Worm (Caenorhabditis elegans) whole organism, L4 larva: ENCODE measurements around the gene pgp-4.

ENCODE experiments used
- F44E2.7 ChIP-seq: fragments of 200-800 bp; sonication (Bioruptor generic); IDR thresholded peaks from 2 replicates; pipeline ENCODE4 v2.1.2; 2022; ENCODE audit warnings: missing genetic modification characterization, missing compliant biosample characterization
- R02D3.7 ChIP-seq: fragments of 150-350 bp; sonication (generic microtip); optimal IDR thresholded peaks from 3 replicates; lab custom pipeline; 2014; ENCODE audit warnings: missing biosample characterization, missing genetic modification characterization
- daf-12 ChIP-seq: fragments of 150-350 bp; optimal IDR thresholded peaks from 2 replicates; lab custom pipeline; 2014; ENCODE audit warnings: missing biosample characterization, missing genetic modification reagents, missing genetic modification characterization
- dmd-6 ChIP-seq: fragments of 200-800 bp; sonication (Bioruptor generic); IDR thresholded peaks from 2 replicates; pipeline ENCODE4 v1.3.6; 2022; ENCODE audit warnings: missing genetic modification reagents, missing genetic modification characterization, missing compliant biosample characterization
- hlh-11 ChIP-seq: fragments of 200-800 bp; sonication (Bioruptor generic); optimal IDR thresholded peaks from 2 replicates; lab custom pipeline; 2018; ENCODE audit warnings: mild to moderate bottlenecking, missing genetic modification characterization, missing compliant biosample characterization
- lin-15B ChIP-seq: fragments of 150-350 bp; sonication (generic microtip); optimal IDR thresholded peaks from 3 replicates; lab custom pipeline; 2014; ENCODE audit warnings: missing biosample characterization, missing genetic modification characterization
- madf-9 ChIP-seq: fragments of 200-800 bp; sonication (Bioruptor generic); conservative IDR thresholded peaks from 2 replicates; pipeline ENCODE4 v1.3.6; 2022; ENCODE audit warnings: missing genetic modification reagents, missing genetic modification characterization, missing compliant biosample characterization
- mdl-1 ChIP-seq, 2 experiments: fragments of 150-350 bp in 1 of 2; sonication (generic microtip) in 1 of 2; optimal IDR thresholded peaks; 2 replicates each; lab custom pipeline; 2014 to 2017; ENCODE audit warnings: missing biosample characterization in 2 of 2, missing genetic modification characterization in 2 of 2
- nhr-111 ChIP-seq: fragments of 200-800 bp; sonication (Bioruptor generic); optimal IDR thresholded peaks from 2 replicates; lab custom pipeline; 2018; ENCODE audit warnings: mild to moderate bottlenecking, missing genetic modification characterization, missing compliant biosample characterization
- nhr-237 ChIP-seq: sonication (generic microtip); optimal IDR thresholded peaks from 2 replicates; lab custom pipeline; 2017; ENCODE audit warnings: missing biosample characterization, missing genetic modification characterization
- pha-4 ChIP-seq, 2 experiments: fragments of 150-350 bp in 1 of 2; fragments of 200-800 bp in 1 of 2; sonication (Bioruptor generic) in 1 of 2; IDR thresholded peaks in 1 of 2; optimal IDR thresholded peaks in 1 of 2; 2 replicates each; pipeline versions ENCODE4 v1.3.6 to Lab custom; 2014 to 2022; ENCODE audit warnings: missing genetic modification characterization in 2 of 2, missing genetic modification reagents in 2 of 2, missing biosample characterization in 1 of 2, missing compliant biosample characterization in 1 of 2
- set-16 ChIP-seq: fragments of 200-800 bp; sonication (Bioruptor generic); IDR thresholded peaks from 2 replicates; pipeline ENCODE4 v1.3.6; 2022; ENCODE audit warnings: missing genetic modification reagents, missing genetic modification characterization, missing compliant biosample characterization
- unc-62 ChIP-seq, 3 experiments: fragments of 150-350 bp in 1 of 3; sonication (generic microtip); optimal IDR thresholded peaks in 2 of 3; peaks in 1 of 3; 1 replicate in 1 of 3; 2 replicates in 2 of 3; lab custom pipeline; 2014 to 2017; ENCODE audit warnings: missing biosample characterization in 3 of 3, missing genetic modification characterization in 3 of 3, missing genetic modification reagents in 3 of 3, missing genotype in 1 of 3
- ztf-11 ChIP-seq: fragments of 150-350 bp; optimal IDR thresholded peaks from 2 replicates; lab custom pipeline; 2014; ENCODE audit warnings: missing biosample characterization, missing genetic modification characterization

DNA sequence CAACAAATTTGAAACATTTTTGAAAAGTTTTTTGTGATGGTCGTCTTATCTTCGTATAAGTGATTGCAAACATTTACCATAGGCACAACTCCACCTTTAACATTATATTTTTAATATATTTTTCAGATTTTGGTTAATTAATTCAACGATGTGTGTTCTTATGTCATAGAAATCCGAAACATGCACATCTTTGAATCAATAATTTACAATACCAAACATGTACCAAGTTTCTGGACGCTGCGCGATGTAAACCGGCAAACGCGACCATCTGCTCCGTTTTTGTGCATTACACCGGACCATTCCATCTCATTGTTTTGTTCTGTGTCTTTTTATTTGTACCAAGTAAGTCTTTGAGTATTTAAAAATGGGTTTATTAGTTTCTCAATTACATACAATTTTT lies at the start of gene pgp-4:
- no peak for TF ChIP-seq mdl-1 (tag; optimal IDR thresholded peaks at IDR 0.05; lab: Kevin White, UChicago)
- no peak for TF ChIP-seq unc-62 (GFP tag; optimal IDR thresholded peaks at IDR 0.05 in 1 of 2; lab: Kevin White, UChicago)
- no peak for TF ChIP-seq unc-62 (tag; optimal IDR thresholded peaks at IDR 0.05; lab: Kevin White, UChicago)
- no peak for TF ChIP-seq set-16 (GFP tag; lab: Robert Waterston, UW)
- TF ChIP-seq daf-12: no peak
- no peak for TF ChIP-seq nhr-237
- no peak for TF ChIP-seq lin-15B (tag; lab: Kevin White, UChicago)
- no peak for TF ChIP-seq pha-4 (GFP tag; IDR thresholded peaks at IDR 0.05; lab: Robert Waterston, UW)
- TF ChIP-seq pha-4 (tag; optimal IDR thresholded peaks at IDR 0.05; lab: Kevin White, UChicago): no peak
- no peak for TF ChIP-seq F44E2.7 (GFP tag; lab: Robert Waterston, UW)
- no peak for TF ChIP-seq dmd-6 (GFP tag; lab: Robert Waterston, UW)
- TF ChIP-seq R02D3.7: no peak
- TF ChIP-seq nhr-111 (GFP tag; lab: Kevin White, UChicago): no peak
- TF ChIP-seq ztf-11 (tag; lab: Kevin White, UChicago): no peak
- TF ChIP-seq madf-9 (GFP tag; lab: Robert Waterston, UW): no peak
- no peak for TF ChIP-seq hlh-11 (tag; lab: Kevin White, UChicago)
